Worm (Caenorhabditis elegans): ENCODE measurements around the gene F01D4.8.
A peak's percentile ranks its signal among the peaks of the same experiment; 100 is the strongest.

F01D4.8 gene

ce11 chrIV:10403193-10404058 is 49.5 kb downstream of the F01D4.8 start, which contains the start of gene gpa-7:
TSS of gene gpa-7 (plus strand) at chrIV:10404008.
- TF ChIP-seq aly-1 (tag; optimal IDR thresholded peaks at IDR 0.05) (peak; percentile 56), tra-4 (tag; optimal IDR thresholded peaks at IDR 0.05) (no peak), F13C5.2 (tag; optimal IDR thresholded peaks at IDR 0.05) (peak; percentile 56), tbx-11 (GFP tag; IDR thresholded peaks at IDR 0.05) (0 out of 2 replicates have a peak, but pooled peaks have one; percentile 34), ets-7 (tag; optimal IDR thresholded peaks at IDR 0.05) (no peak)
